Worm (Caenorhabditis elegans): ENCODE data around the gene pals-37.
A peak's percentile ranks its signal among the peaks of the same experiment; 100 is the strongest.

pals-37 gene

ce11 chrV:12465399-12465798, 24.1 kb upstream of the pals-37 start (continued):
- TF ChIP-seq dve-1 (tag; optimal IDR thresholded peaks at IDR 0.05) (no peak), ceh-18 (tag; optimal IDR thresholded peaks at IDR 0.05) (peak; percentile 91), tbx-2 (tag; optimal IDR thresholded peaks at IDR 0.05) (peak; percentile 83), eyg-1 (tag; optimal IDR thresholded peaks at IDR 0.05) (no peak), lin-11 (tag; optimal IDR thresholded peaks at IDR 0.05) (no peak), ceh-34 (tag; optimal IDR thresholded peaks at IDR 0.05) (peak; percentile 79), F13H6.1 (tag; optimal IDR thresholded peaks at IDR 0.05) (peak; percentile 43), ets-4 (tag; optimal IDR thresholded peaks at IDR 0.05) (no peak), fkh-6 (tag; optimal IDR thresholded peaks at IDR 0.05) (no peak), madf-2 (tag; optimal IDR thresholded peaks at IDR 0.05) (peak; percentile 44), K09A11.1 (tag; optimal IDR thresholded peaks at IDR 0.05; ENCODE audit: insufficient read depth) (peak; percentile 13), odd-2 (tag; optimal IDR thresholded peaks at IDR 0.05) (no peak), ama-1 (optimal IDR thresholded peaks at IDR 0.05) (no peak), Y22D7AL.16 (tag; optimal IDR thresholded peaks at IDR 0.05) (no peak), sox-2 (GFP tag; IDR thresholded peaks at IDR 0.05) (peak; percentile 38; the same call in 1 of the 2 replicates), pag-3 (tag; optimal IDR thresholded peaks at IDR 0.05; ENCODE audit: borderline replicate concordance) (peak; percentile 37), pqm-1 (tag; optimal IDR thresholded peaks at IDR 0.05) (no peak), C38D4.7 (GFP tag; optimal IDR thresholded peaks at IDR 0.05) (no peak), ceh-9 (tag; optimal IDR thresholded peaks at IDR 0.05) (no peak), ceh-22 (tag; optimal IDR thresholded peaks at IDR 0.05) (no peak), pha-2 (tag; optimal IDR thresholded peaks at IDR 0.05) (no peak), hlh-15 (tag; optimal IDR thresholded peaks at IDR 0.05) (no peak), unc-3 (GFP tag; conservative IDR thresholded peaks at IDR 0.05) (no peak), unc-3 (tag; optimal IDR thresholded peaks at IDR 0.05) (peak; percentile 81), tbx-7 (tag; optimal IDR thresholded peaks at IDR 0.05) (no peak), nhr-11 (tag; optimal IDR thresholded peaks at IDR 0.05) (no peak), ahr-1 (tag; optimal IDR thresholded peaks at IDR 0.05) (no peak), unc-42 (tag; optimal IDR thresholded peaks at IDR 0.05) (peak; percentile 92), hlh-30 (tag; optimal IDR thresholded peaks at IDR 0.05; ENCODE audit: insufficient read depth) (no peak), ceh-31 (tag; optimal IDR thresholded peaks at IDR 0.05) (peak; percentile 88), fkh-10 (GFP tag; optimal IDR thresholded peaks at IDR 0.05) (peak; percentile 3), unc-86 (tag; optimal IDR thresholded peaks at IDR 0.05) (no peak), ttx-3 (tag; optimal IDR thresholded peaks at IDR 0.05) (no peak), ceh-48 (tag; optimal IDR thresholded peaks at IDR 0.05) (peak; percentile 92), gmeb-2 (tag; optimal IDR thresholded peaks at IDR 0.05) (no peak), ref-2 (tag; optimal IDR thresholded peaks at IDR 0.05) (peak; percentile 67), che-1 (tag; optimal IDR thresholded peaks at IDR 0.05) (no peak), rnt-1 (tag; optimal IDR thresholded peaks at IDR 0.05) (peak; percentile 65), pha-4 (tag; optimal IDR thresholded peaks at IDR 0.05) (no peak), zip-5 (tag; optimal IDR thresholded peaks at IDR 0.05) (no peak), C08G9.2 (tag; optimal IDR thresholded peaks at IDR 0.05) (no peak), ceh-2 (tag; optimal IDR thresholded peaks at IDR 0.05) (no peak), dmd-4 (tag; optimal IDR thresholded peaks at IDR 0.05; ENCODE audit: borderline replicate concordance) (no peak), K02D7.2 (tag; optimal IDR thresholded peaks at IDR 0.05) (no peak), fax-1 (tag; optimal IDR thresholded peaks at IDR 0.05) (peak; percentile 23), hlh-13 (GFP tag; optimal IDR thresholded peaks at IDR 0.05) (no peak), unc-55 (GFP tag; optimal IDR thresholded peaks at IDR 0.05) (peak; percentile 90), ceh-45 (GFP tag; IDR thresholded peaks at IDR 0.05) (no peak)

All from whole organism, late embryonic.